Worm (Caenorhabditis elegans) whole organism, mixed stage, embryonic: Measurements from ENCODE around the gene Y37D8A.2.

Experiments used
- M03D4.4 ChIP-seq: sonication (generic microtip); optimal IDR thresholded peaks from 2 replicates; lab custom pipeline; 2017; ENCODE audit warnings: mild to moderate bottlenecking, missing genetic modification characterization, missing compliant biosample characterization
- bed-3 ChIP-seq: fragments of 200-800 bp; sonication (Bioruptor generic); optimal IDR thresholded peaks from 3 replicates; lab custom pipeline; 2018; ENCODE audit warnings: mild to moderate bottlenecking, missing genetic modification characterization, moderate library complexity, missing compliant biosample characterization
- ceh-39 ChIP-seq: fragments of 150-350 bp; optimal IDR thresholded peaks from 2 replicates; lab custom pipeline; 2014; ENCODE audit warnings: missing biosample characterization, missing genetic modification characterization
- ceh-83 ChIP-seq: fragments of 200-800 bp; sonication (Bioruptor generic); optimal IDR thresholded peaks from 2 replicates; lab custom pipeline; 2018; ENCODE audit warnings: mild to moderate bottlenecking, missing genetic modification characterization, missing compliant biosample characterization
- ces-1 ChIP-seq: fragments of 150-350 bp; optimal IDR thresholded peaks from 2 replicates; lab custom pipeline; 2014; ENCODE audit warnings: missing biosample characterization, missing genetic modification reagents, missing genetic modification characterization
- cnd-1 ChIP-seq: fragments of 200-800 bp; sonication (Bioruptor generic); optimal IDR thresholded peaks from 2 replicates; lab custom pipeline; 2018; ENCODE audit warnings: mild to moderate bottlenecking, missing genetic modification characterization, missing compliant biosample characterization
- elt-1 ChIP-seq: sonication (generic microtip); optimal IDR thresholded peaks from 2 replicates; lab custom pipeline; 2017; ENCODE audit warnings: missing genetic modification characterization, mild to moderate bottlenecking, missing compliant biosample characterization, antibody characterized with exemption, moderate library complexity, borderline replicate concordance; ENCODE audit not compliant: insufficient read depth
- elt-3 ChIP-seq: fragments of 150-350 bp; optimal IDR thresholded peaks from 2 replicates; lab custom pipeline; 2014; ENCODE audit warnings: missing biosample characterization, missing genetic modification characterization
- flh-1 ChIP-seq: fragments of 200-800 bp; sonication (Bioruptor generic); optimal IDR thresholded peaks from 2 replicates; lab custom pipeline; 2018; ENCODE audit warnings: mild to moderate bottlenecking, missing genetic modification characterization, moderate library complexity, missing compliant biosample characterization
- ham-2 ChIP-seq: fragments of 200-800 bp; sonication (Bioruptor generic); optimal IDR thresholded peaks from 2 replicates; lab custom pipeline; 2018; ENCODE audit warnings: mild to moderate bottlenecking, missing genetic modification characterization, missing compliant biosample characterization
- hlh-1 ChIP-seq: fragments of 150-350 bp; optimal IDR thresholded peaks from 2 replicates; lab custom pipeline; 2014; ENCODE audit warnings: missing biosample characterization, missing genetic modification reagents, missing genetic modification characterization
- lin-13 ChIP-seq: fragments of 150-350 bp; optimal IDR thresholded peaks from 2 replicates; lab custom pipeline; 2014; ENCODE audit warnings: missing biosample characterization, missing genetic modification characterization
- lin-32 ChIP-seq: fragments of 200-800 bp; sonication (Bioruptor generic); optimal IDR thresholded peaks from 2 replicates; lab custom pipeline; 2018; ENCODE audit warnings: mild to moderate bottlenecking, missing genetic modification characterization, missing compliant biosample characterization
- lsy-2 ChIP-seq: fragments of 150-350 bp; optimal IDR thresholded peaks from 2 replicates; lab custom pipeline; 2014; ENCODE audit warnings: missing biosample characterization, missing genetic modification characterization
- mab-5 ChIP-seq: fragments of 150-350 bp; optimal IDR thresholded peaks from 2 replicates; lab custom pipeline; 2014; ENCODE audit warnings: missing biosample characterization, missing genetic modification characterization
- mep-1 ChIP-seq: fragments of 150-350 bp; optimal IDR thresholded peaks from 2 replicates; lab custom pipeline; 2017; ENCODE audit warnings: missing biosample characterization, missing genetic modification reagents, missing genetic modification characterization, inconsistent platforms
- mls-2 ChIP-seq: sonication (generic microtip); optimal IDR thresholded peaks from 2 replicates; lab custom pipeline; 2016; ENCODE audit warnings: mild to moderate bottlenecking, missing genetic modification characterization, moderate library complexity, missing compliant biosample characterization
- nhr-12 ChIP-seq: fragments of 150-350 bp; optimal IDR thresholded peaks from 2 replicates; lab custom pipeline; 2014; ENCODE audit warnings: missing biosample characterization, missing genetic modification characterization
- nhr-2 ChIP-seq: fragments of 150-350 bp; optimal IDR thresholded peaks from 2 replicates; lab custom pipeline; 2014; ENCODE audit warnings: missing biosample characterization, missing genetic modification characterization
- nhr-28 ChIP-seq: fragments of 150-350 bp; optimal IDR thresholded peaks from 2 replicates; lab custom pipeline; 2014; ENCODE audit warnings: missing biosample characterization, missing genetic modification characterization
- nhr-76 ChIP-seq: sonication (generic microtip); optimal IDR thresholded peaks from 2 replicates; lab custom pipeline; 2017; ENCODE audit warnings: missing biosample characterization, missing genetic modification characterization
- pha-4 ChIP-seq: fragments of 150-350 bp; optimal IDR thresholded peaks from 2 replicates; lab custom pipeline; 2018; ENCODE audit warnings: missing biosample characterization, missing genetic modification reagents, missing genetic modification characterization
- sem-2 ChIP-seq: fragments of 200-800 bp; sonication (Bioruptor generic); optimal IDR thresholded peaks from 2 replicates; lab custom pipeline; 2018; ENCODE audit warnings: mild to moderate bottlenecking, missing genetic modification characterization, missing compliant biosample characterization
- snpc-4 ChIP-seq: fragments of 150-350 bp; optimal IDR thresholded peaks from 2 replicates; lab custom pipeline; 2014; ENCODE audit warnings: missing biosample characterization, missing genetic modification characterization
- sptf-1 ChIP-seq: sonication (generic microtip); optimal IDR thresholded peaks from 2 replicates; lab custom pipeline; 2017; ENCODE audit warnings: mild to moderate bottlenecking, missing genetic modification characterization, moderate library complexity, missing compliant biosample characterization
- tbx-8 ChIP-seq: fragments of 200-800 bp; sonication (Bioruptor generic); optimal IDR thresholded peaks from 2 replicates; lab custom pipeline; 2018; ENCODE audit warnings: mild to moderate bottlenecking, missing genetic modification characterization, moderate library complexity, missing compliant biosample characterization
- unc-120 ChIP-seq: sonication (generic microtip); optimal IDR thresholded peaks from 2 replicates; lab custom pipeline; 2017; ENCODE audit warnings: missing genetic modification characterization, missing compliant biosample characterization; ENCODE audit not compliant: poor library complexity, severe bottlenecking
- unc-39 ChIP-seq: fragments of 150-350 bp; optimal IDR thresholded peaks from 2 replicates; lab custom pipeline; 2014; ENCODE audit warnings: missing biosample characterization, missing genetic modification characterization
- unc-62 ChIP-seq: fragments of 150-350 bp; optimal IDR thresholded peaks from 2 replicates; lab custom pipeline; 2014; ENCODE audit warnings: missing biosample characterization, missing genetic modification reagents, missing genetic modification characterization
- zip-8 ChIP-seq: fragments of 150-350 bp; optimal IDR thresholded peaks from 2 replicates; lab custom pipeline; 2014; ENCODE audit warnings: missing biosample characterization, missing genetic modification characterization
- ztf-11 ChIP-seq: fragments of 150-350 bp; optimal IDR thresholded peaks from 2 replicates; lab custom pipeline; 2014; ENCODE audit warnings: missing biosample characterization, missing genetic modification characterization

Y37D8A.2 gene

DNA sequence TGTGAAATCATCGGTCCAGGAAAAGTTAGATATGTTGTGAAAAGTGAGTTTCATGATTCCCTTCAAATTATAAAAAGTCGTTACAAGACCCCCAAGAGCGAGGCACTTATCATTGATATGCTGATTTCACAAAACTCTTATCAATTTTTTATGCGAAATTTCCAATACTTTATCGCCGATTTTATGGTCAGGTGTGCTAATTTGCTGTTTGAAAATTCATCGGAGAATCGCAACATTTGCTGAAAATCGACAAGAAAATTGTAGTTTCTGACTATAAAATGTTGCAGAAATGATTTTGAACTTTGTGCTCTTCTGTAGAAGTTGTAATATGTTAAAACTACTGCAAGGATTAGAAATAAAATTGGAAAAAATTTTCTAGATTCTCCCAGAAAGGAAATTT lies 11.7 kb downstream of the Y37D8A.2 start:
- TF ChIP-seq M03D4.4, result no peak
- TF ChIP-seq ces-1 (GFP tag; lab: Kevin White, UChicago), result no peak
- no peak for TF ChIP-seq unc-39 (tag; lab: Kevin White, UChicago)
- no peak for TF ChIP-seq flh-1 (GFP tag; lab: Kevin White, UChicago)
- TF ChIP-seq nhr-76 (tag; lab: Kevin White, UChicago), result no peak
- no peak for TF ChIP-seq pha-4 (tag; lab: Kevin White, UChicago)
- TF ChIP-seq mep-1 (tag; lab: Kevin White, UChicago), result no peak
- TF ChIP-seq elt-1 (tag; lab: Kevin White, UChicago), result no peak
- no peak for TF ChIP-seq ceh-39 (tag; lab: Kevin White, UChicago)
- TF ChIP-seq ceh-83, result no peak
- TF ChIP-seq lsy-2 (tag; lab: Kevin White, UChicago), result no peak

DNA sequence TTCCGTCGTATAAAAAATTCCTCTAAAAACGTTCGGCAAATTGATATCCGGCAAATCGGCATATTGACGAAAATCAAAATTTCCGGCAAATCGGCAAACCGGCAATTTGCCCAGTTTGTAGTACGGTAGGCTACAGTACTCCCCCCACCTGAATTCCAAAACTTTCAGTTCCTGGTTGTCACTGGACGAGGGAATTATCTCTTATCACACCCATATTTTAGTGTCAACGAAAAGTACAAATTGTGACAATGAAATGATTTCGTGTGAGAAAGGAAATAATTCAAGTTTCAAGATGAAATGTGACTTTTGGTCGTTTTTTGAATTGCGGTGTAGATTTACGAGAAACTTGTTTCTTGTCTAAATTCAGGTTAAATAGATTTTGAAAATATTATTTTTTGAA lies 13.1 kb downstream of the Y37D8A.2 start:
- no peak for TF ChIP-seq nhr-76 (tag; lab: Kevin White, UChicago)
- no peak for TF ChIP-seq nhr-28 (tag; lab: Kevin White, UChicago)
- no peak for TF ChIP-seq elt-3 (tag; lab: Kevin White, UChicago)
- TF ChIP-seq tbx-8 (GFP tag; lab: Kevin White, UChicago), result no peak
- no peak for TF ChIP-seq unc-62 (GFP tag; lab: Kevin White, UChicago)
- TF ChIP-seq pha-4 (tag; lab: Kevin White, UChicago), result no peak
- TF ChIP-seq mep-1 (tag; lab: Kevin White, UChicago), result no peak
- TF ChIP-seq ceh-83, result no peak
- no peak for TF ChIP-seq lsy-2 (tag; lab: Kevin White, UChicago)
- no peak for TF ChIP-seq ztf-11 (tag; lab: Kevin White, UChicago)
- TF ChIP-seq elt-1 (tag; lab: Kevin White, UChicago), result no peak
- TF ChIP-seq unc-120 (tag; lab: Kevin White, UChicago), result no peak
- TF ChIP-seq unc-39 (tag; lab: Kevin White, UChicago), result no peak
- TF ChIP-seq snpc-4 (tag; lab: Kevin White, UChicago), result no peak
- TF ChIP-seq zip-8 (tag; lab: Kevin White, UChicago), result no peak
- TF ChIP-seq lin-13, result no peak
- TF ChIP-seq sem-2 (GFP tag; lab: Kevin White, UChicago), result no peak
- TF ChIP-seq flh-1 (GFP tag; lab: Kevin White, UChicago), result no peak
- no peak for TF ChIP-seq mls-2 (tag; lab: Kevin White, UChicago)

DNA sequence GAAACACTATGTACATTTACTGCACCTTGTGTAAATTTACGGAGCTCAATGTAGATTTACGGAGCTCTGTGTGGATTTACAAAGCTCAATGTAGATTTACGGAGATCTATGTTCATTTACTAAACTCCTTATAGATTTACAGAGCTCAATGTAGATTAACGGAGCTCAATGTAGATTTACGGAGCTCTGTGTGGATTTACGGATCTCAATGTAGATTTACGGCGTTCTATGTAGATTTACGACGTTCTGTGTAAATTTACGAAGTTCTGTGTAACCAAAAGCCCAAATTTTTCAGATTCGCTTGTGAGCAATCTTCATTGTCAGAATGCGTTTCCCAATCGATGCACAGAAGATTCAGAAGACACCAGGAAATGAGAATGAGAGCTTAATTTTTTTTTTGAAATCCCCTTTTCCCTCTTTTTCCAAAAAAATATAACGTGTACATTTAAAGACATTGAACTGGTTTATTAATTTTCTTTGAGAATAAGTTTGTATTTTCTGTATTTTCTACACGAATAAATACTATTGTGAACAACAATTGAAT lies 16.8 kb downstream of the Y37D8A.2 start:
- TF ChIP-seq ztf-11 (tag; lab: Kevin White, UChicago) (no peak), mep-1 (tag; lab: Kevin White, UChicago) (no peak), lin-13 (no peak), hlh-1 (no peak), mab-5 (tag; lab: Kevin White, UChicago) (no peak), ceh-83 (no peak), nhr-2 (no peak), zip-8 (tag; lab: Kevin White, UChicago) (no peak), nhr-76 (tag; lab: Kevin White, UChicago) (no peak), ham-2 (GFP tag; lab: Kevin White, UChicago) (no peak), flh-1 (GFP tag; lab: Kevin White, UChicago) (no peak), tbx-8 (GFP tag; lab: Kevin White, UChicago) (no peak), lsy-2 (tag; lab: Kevin White, UChicago) (no peak), cnd-1 (no peak), nhr-28 (tag; lab: Kevin White, UChicago) (no peak), lin-32 (no peak), snpc-4 (tag; lab: Kevin White, UChicago) (no peak), sptf-1 (no peak), bed-3 (GFP tag; lab: Kevin White, UChicago) (no peak), elt-1 (tag; lab: Kevin White, UChicago) (no peak)

DNA sequence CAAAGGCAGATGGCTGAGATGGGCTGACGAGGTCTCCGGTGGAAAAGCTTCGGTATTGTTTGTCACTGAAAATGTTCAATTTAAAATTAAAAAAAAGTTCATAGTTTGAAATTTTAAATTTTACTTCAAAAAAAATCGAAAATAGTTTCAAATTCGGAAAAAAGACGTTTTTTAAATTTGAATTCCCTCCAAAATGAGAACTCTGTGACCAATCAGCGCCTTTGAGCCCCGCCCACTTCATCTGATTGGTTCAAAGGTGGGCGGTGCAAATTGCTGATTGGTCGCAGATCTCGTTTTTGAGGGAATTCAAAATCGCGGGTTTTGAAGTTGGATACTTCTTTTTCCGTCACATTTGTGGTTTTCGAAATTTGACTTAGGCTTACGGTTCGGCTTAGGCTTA lies 18.3 kb downstream of the Y37D8A.2 start:
- TF ChIP-seq cnd-1 (no peak), lsy-2 (tag; lab: Kevin White, UChicago) (no peak), nhr-12 (tag; lab: Kevin White, UChicago) (no peak), zip-8 (tag; lab: Kevin White, UChicago) (no peak), unc-39 (tag; lab: Kevin White, UChicago) (no peak), nhr-28 (tag; lab: Kevin White, UChicago) (no peak), mep-1 (tag; lab: Kevin White, UChicago) (no peak)
- TF ChIP-seq, all 35 proteins: peak for 0
